Worm (Caenorhabditis elegans): ENCODE measurements around the gene npr-3.

- no peak for TF ChIP-seq pqm-1 (tag; optimal IDR thresholded peaks at IDR 0.05)
- no peak for TF ChIP-seq swsn-7 (tag; optimal IDR thresholded peaks at IDR 0.05)
- TF ChIP-seq snpc-4 (tag; optimal IDR thresholded peaks at IDR 0.05): no peak
- no peak for TF ChIP-seq pag-3 (tag; optimal IDR thresholded peaks at IDR 0.05; ENCODE audit: borderline replicate concordance, insufficient read depth)
- no peak for TF ChIP-seq lsy-2 (tag; optimal IDR thresholded peaks at IDR 0.05)
- no peak for TF ChIP-seq ztf-11 (tag; optimal IDR thresholded peaks at IDR 0.05)
- no peak for TF ChIP-seq elt-3 (tag; optimal IDR thresholded peaks at IDR 0.05)
- TF ChIP-seq ceh-82 (tag; optimal IDR thresholded peaks at IDR 0.05): no peak
Measured at ce11 chrIV:11467413-11467812, 7.6 kb downstream of the npr-3 start, which contains the start of gene C10C6.7.
